Worm (Caenorhabditis elegans) whole organism, midembryonic: ENCODE measurements around the gene T23F6.5.

Experiments
- T22C8.4 ChIP-seq: fragments of 200-800 bp; sonication (Bioruptor generic); IDR thresholded peaks from 2 replicates; pipeline ENCODE4 v1.3.6; 2022; ENCODE audit warnings: missing genetic modification characterization, missing compliant biosample characterization
- cog-1 ChIP-seq: sonication (generic microtip); optimal IDR thresholded peaks from 2 replicates; lab custom pipeline; 2016; ENCODE audit warnings: missing genetic modification characterization, missing compliant biosample characterization
- flt-1 ChIP-seq: fragments of 200-800 bp; sonication (Bioruptor generic); IDR thresholded peaks from 2 replicates; pipeline ENCODE4 v1.3.6; 2022; ENCODE audit warnings: missing genetic modification characterization, missing compliant biosample characterization
- klf-2 ChIP-seq: fragments of 200-800 bp; sonication (Bioruptor generic); conservative IDR thresholded peaks from 2 replicates; pipeline ENCODE4 v1.3.6; 2022; ENCODE audit warnings: missing genetic modification reagents, missing genetic modification characterization, missing compliant biosample characterization
- med-1 ChIP-seq: sonication (generic microtip); optimal IDR thresholded peaks from 2 replicates; lab custom pipeline; 2017; ENCODE audit warnings: missing genetic modification characterization, mild to moderate bottlenecking, missing compliant biosample characterization, antibody characterized with exemption, missing genetic modification reagents; ENCODE audit not compliant: insufficient read depth
- tab-1 ChIP-seq: fragments of 200-800 bp; sonication (Bioruptor generic); IDR thresholded peaks from 2 replicates; pipeline ENCODE4 v1.3.6; 2022; ENCODE audit warnings: missing genetic modification characterization, missing compliant biosample characterization
- ztf-23 ChIP-seq: fragments of 200-800 bp; sonication (Bioruptor generic); IDR thresholded peaks from 2 replicates; pipeline ENCODE4 v1.3.6; 2022; ENCODE audit warnings: missing genetic modification reagents, missing genetic modification characterization, missing compliant biosample characterization

DNA sequence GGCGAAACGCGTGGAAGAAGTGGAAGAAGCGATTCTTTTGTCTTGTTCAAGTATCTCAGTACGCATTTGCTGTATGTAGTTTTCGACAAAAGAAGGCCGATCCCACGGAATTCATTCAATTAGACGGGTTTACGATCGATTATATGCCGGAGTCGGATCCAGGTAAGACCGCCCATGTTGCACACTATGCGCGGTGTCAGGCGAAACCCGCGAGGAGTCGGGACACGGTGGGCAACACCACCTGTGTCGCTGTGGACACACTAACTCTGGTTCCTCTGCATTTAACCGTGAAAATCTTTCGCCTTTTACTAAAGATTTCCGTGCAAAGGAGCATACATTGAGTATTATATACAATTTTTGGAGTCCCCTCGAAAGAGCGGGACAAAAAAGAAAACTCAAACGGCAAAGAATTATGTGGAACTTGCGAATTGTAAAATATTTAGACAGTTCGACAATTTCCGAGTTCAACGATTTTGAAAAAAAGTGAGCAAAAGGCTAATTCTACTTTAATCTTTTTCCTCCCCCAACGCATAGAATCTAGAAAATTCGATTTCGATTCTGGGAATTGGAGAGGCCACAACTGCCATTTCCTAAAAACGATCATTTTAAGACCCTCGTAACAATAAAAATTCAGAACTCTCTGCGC, 40.6 kb upstream of the T23F6.5 start:
- TF ChIP-seq flt-1 (GFP tag; lab: Robert Waterston, UW) (0 out of 2 replicates have a peak, but pooled peaks have one; percentile 21), T22C8.4 (GFP tag; lab: Robert Waterston, UW) (no peak), ztf-23 (GFP tag; lab: Robert Waterston, UW) (no peak), klf-2 (GFP tag; lab: Robert Waterston, UW) (no peak), med-1 (no peak), tab-1 (GFP tag; lab: Robert Waterston, UW) (no peak), cog-1 (tag; lab: Kevin White, UChicago) (no peak)
